Fruit fly (Drosophila melanogaster) S2 (cell line): Measurements from ENCODE around the gene btl.
A peak's percentile ranks its signal among the peaks of the same experiment; 100 is the strongest.

Source experiments
- CG8478 ChIP-seq: fragments of >200 bp; optimal IDR thresholded peaks from 2 replicates; lab custom pipeline; 2018
- CTCF ChIP-seq, 2 experiments: fragments of >200 bp; optimal IDR thresholded peaks; 2 replicates each; lab custom pipeline; 2018

DNA sequence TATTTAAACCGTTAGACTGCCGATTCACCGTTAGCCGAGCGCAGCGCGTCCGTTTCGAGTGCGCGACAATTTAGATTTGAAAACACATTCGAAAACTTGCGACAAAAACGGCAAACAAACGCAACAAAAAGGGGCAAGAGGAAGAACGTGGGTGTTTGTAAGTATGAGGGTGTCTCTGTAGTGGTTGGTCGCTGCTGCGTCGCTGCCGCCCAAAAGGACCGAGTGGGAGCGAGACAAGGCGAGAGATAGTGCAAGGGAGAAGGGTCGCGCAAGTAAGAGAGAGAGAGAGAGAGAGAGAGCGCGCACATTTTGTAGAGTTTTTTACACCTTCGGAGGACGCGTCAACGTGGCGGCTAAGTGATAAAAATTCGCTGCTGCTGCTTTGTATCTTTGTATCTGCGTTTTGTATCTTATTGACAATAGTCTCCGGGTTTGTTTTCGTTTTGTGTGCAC lies 32.5 kb downstream of the btl start, which contains the start of gene Sox21a:
- TF ChIP-seq CG8478 (no peak), CTCF (optimal IDR thresholded peaks at IDR 0.05; lab: Kevin White, UChicago) (peak in 1 of 2 experiments; percentile 24)
